Fruit fly (Drosophila melanogaster): ENCODE results near the gene CG4025.

CG4025 gene

DNA sequence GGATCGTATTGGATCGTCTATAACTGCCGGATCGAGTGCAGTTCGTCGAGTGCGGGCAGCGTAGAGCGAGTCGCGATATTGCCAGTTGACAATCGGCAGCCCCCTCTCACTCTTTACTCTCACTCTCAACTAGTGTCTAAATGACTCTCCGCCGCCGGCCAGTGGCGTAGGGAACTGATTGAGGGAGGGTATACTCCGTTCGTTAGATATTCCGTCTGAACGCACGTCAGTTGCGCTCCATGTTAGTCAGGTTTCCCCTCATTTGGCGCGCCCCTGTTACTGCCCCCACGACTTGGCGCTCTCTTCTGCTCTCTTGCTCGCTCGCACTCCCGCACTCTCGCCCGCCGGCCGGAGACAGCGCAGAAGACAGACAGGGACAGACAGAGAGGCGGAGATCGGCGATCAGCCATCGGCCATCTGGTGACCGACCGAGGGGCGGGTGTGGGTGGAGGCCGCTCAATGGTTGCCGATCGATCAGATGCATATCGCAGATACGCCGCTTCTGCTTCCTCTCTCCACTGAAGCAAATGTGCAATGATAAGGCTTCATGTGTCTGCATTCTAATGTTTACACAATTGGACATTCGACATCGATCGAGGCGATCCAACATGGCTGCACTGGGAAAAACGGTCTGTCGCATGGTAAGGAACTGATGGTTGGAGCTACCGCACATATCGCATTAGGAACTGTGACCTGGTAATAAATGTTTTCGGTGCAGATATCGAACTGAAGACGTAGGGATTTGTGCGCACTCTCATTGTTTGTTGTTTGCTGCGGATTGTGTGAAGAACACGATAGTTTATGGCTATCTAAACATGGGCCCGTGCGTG lies 26.5 kb upstream of the CG4025 start, which contains the start of gene moody:
moody (minus strand) TSS at position 51 of the 830 bp plus-strand sequence.
- peak; percentile 98 for TF ChIP-seq CG17801 (GFP tag; optimal IDR thresholded peaks at IDR 0.05; ENCODE audit: partially characterized antibody)

- no peak for TF ChIP-seq CG17801 (GFP tag; optimal IDR thresholded peaks at IDR 0.05; ENCODE audit: partially characterized antibody)
These were observed 15.6 kb upstream of the CG4025 start for dm6 chrX:2061119-2061518.

- no peak for TF ChIP-seq CG17801 (GFP tag; optimal IDR thresholded peaks at IDR 0.05; ENCODE audit: partially characterized antibody)
These were observed 14.9 kb upstream of the CG4025 start, which contains the start of gene Sik2 for dm6 chrX:2061849-2062248. TSS of gene Sik2 (minus strand) at chrX:2061915.

DNA sequence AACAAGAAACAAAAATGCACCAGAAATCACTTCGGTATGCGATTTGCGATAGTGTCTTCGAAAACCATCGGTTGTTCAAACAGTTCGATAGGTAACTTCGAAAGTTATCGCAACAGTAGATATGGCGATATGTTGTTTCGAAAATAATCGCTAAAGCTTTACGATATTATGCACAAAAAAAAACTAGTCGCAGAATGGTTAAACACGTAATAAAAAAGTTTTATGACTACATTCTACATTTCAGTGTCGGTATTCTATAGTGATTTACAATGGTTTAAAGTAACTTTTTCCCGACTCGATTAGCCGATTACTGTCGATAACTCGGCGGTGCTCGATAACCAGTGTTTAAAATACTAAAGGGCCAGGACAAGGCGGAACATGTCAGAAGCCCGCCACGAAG lies 11.7 kb upstream of the CG4025 start, which contains the start of gene CG4281:
CG4281 (minus strand) TSS at position 70 of the 400 bp plus-strand sequence.
- TF ChIP-seq CG17801 (GFP tag; optimal IDR thresholded peaks at IDR 0.05; ENCODE audit: partially characterized antibody) = peak; percentile 59

DNA sequence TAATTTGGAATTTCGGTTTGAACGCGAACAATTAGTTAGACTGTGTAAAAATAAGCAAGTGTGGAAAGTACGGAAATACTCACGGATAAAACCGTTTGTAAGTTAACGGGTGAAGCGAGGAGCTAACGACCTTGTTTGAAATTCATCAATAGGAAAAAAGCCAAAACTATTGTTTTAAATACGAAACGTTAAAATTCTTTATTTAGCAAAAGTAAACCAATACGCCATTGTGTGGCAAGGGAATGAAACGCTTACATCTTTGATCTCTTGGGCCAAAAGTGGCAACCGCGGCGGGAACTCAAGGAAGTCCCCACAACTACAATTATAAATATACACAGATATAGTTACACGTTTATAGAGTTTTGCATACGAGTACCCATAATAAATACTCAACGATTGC lies 10.5 kb upstream of the CG4025 start, which contains the start of gene CG14054:
CG14054 (minus strand) TSS at position 101 of the 400 bp plus-strand sequence.
- no peak for TF ChIP-seq CG17801 (GFP tag; optimal IDR thresholded peaks at IDR 0.05; ENCODE audit: partially characterized antibody)

DNA sequence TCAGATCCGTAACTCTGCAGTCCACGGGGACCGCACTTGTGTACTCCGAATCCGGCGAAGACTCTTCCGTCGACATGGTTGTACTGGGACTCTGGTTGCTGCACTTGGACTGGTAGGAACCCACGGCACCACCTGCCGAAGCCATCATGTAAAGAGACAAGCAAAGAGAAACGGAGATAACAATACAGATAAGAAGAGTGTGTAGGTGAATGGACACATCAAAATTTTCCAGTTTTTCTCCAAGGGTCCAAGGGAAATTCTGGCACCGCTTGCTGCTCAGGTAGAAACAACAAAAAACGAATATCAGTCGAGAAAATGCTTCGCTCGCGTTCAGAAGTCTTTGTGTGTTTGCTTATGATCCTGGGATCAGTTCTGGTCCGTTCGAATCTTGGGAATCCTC lies 8.5 kb upstream of the CG4025 start, which contains the start of gene CG4194:
CG4194 (plus strand) TSS at position 301 of the 400 bp plus-strand sequence.
- no peak for TF ChIP-seq CG17801 (GFP tag; optimal IDR thresholded peaks at IDR 0.05; ENCODE audit: partially characterized antibody)

DNA sequence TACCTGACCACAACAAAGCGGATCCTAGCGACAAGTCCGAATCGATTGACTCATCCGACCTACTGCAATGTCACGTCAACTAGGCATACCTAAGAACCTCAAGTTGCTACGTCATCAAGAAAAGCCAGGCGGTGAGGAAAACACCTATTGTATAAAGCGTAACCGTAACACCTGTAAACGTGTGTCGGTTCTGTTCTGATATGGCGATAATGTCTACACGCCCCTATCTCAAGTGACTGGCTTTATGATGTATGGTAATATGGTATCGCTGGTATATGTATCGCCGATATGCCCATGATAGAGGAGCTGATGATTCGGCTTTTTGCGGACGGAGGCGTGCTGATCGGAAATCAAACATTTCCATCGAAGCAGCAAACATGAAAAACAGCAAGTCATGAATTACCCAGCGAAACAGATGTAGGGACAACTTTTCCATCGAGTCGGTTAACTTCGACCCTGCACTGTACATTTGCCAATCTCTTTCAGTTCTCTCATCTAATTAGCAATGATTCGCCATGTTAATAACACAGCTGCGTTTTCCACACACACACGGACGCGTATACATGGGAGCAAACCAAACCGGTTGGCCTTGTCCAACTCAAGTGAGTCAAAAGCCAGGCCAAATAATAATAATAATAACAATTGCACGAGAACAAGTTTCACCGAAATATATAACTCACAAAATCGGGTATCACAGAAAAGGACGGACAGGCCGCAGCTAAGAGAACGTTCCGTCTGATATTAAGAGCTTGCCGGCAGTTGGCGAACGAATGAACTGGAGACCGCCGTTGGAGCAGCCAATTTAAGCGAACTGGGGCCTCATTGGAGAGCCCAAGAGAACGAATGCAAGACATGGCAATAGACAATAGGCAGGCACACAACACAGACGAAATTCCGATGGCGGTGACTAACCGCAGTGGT lies 6.7 kb upstream of the CG4025 start:
- peak; percentile 22 for TF ChIP-seq CG17801 (GFP tag; optimal IDR thresholded peaks at IDR 0.05; ENCODE audit: partially characterized antibody)

- peak; percentile 72 for TF ChIP-seq CG17801 (GFP tag; optimal IDR thresholded peaks at IDR 0.05; ENCODE audit: partially characterized antibody)
These were observed 6.1 kb upstream of the CG4025 start for dm6 chrX:2070708-2071063.

DNA sequence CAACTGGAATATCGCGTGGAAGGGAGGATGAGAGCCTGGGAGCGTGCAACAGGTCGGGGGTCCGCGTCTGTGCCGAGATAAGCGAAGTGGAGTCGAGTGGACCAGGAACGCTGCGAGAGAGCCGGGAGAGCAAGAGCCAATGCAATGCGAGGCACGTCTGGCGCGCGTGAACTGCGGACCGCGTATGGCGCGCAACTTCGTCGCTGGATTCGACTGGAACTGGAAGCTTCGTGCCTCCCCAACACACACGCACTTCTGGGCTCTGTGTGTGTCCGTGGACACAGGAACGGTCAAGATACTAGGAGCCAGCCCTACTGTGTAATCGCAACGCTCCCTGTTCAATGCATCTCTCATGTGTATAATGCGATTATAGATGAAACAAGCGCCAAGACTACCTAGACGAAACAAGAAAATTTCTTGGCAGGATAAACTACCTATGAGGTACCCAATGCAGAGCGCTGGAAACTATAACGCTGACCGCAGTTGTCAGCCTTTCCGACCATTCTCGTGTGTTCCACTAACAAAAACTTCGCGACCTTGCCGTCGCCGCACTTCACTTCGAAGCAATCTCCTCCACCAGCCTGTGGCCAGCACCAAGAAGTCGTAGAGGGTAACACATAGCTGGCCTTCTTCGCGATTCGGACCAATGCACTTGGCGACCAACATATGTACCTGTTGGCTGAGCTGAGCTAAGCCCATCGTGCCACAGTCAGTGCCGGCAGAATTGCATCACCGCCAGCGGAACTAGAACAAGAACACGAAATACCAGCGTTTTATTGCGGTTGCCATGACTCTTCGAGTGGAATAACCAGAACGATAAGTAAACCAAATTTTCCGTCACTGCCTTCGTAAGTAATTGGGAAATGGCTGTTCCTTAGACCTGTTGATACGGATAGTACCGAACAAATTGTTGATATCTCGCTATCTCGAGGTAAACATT lies 4.6 kb upstream of the CG4025 start, which contains the start of gene Rtca:
Rtca (plus strand) TSS at position 536 of the 940 bp plus-strand sequence.
- no peak for TF ChIP-seq CG17801 (GFP tag; optimal IDR thresholded peaks at IDR 0.05; ENCODE audit: partially characterized antibody)

- peak; percentile 55 for TF ChIP-seq CG17801 (GFP tag; optimal IDR thresholded peaks at IDR 0.05; ENCODE audit: partially characterized antibody)
These were observed 3.4 kb upstream of the CG4025 start, which contains the start of gene CG4199 for dm6 chrX:2073325-2073724. TSS of gene CG4199 (minus strand) at chrX:2073483.

DNA sequence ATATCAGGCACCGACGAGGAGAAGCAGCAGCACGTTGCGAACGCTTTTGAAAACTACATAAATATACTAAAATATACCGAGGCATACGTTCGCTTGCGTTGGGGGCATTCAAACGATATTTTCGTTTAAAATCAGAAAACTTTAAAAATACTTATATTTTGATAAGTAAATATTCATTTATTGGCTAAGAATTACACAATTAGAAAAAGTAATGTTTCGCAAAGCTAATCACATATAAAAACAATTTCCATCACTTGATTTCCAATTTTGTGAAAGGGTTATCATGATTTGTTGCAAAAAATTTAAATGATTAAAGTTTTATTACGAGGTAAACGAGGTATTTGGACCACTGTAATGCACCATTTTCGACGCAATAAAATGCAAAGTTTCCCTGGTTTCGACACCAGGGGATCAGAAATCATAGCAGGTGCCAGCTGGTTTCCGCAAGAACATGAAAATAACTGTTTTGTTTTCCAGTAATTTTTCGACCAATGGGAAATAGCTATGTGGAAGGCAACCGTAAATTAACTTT lies 854 bp upstream of the CG4025 start, which contains the start of gene CG4045:
CG4045 (minus strand) TSS at position 55 of the 532 bp plus-strand sequence.
- TF ChIP-seq CG17801 (GFP tag; optimal IDR thresholded peaks at IDR 0.05; ENCODE audit: partially characterized antibody) = peak; percentile 77

DNA sequence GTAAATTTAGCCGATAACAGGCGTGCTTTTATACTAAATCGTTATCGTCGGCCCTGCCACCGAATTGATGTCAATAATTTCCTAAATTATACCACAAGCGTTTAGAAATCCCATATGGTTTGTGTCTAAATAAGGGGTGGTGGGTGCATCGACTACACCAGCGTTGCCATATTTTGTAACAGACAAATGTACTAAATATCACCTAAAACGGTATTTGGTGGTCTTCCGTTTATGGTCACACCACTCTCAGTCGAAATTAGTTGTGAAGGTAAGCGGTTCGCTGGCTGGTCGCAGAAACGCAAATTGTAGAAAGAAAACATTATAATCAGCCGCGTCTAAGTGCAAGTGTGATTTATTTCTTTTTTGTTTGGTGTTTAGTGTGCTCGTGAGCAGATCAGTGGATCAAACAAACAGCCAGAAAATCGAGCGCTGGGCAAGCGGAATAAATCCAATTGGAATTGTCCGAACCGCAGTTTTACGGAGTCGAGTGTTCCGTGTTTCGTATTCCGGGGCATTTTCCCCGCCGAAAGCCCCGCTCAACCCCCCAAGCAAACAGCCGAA lies 3.7 kb downstream of the CG4025 start, which contains the start of the genes CG16903 and Unc-76:
CG16903 (minus strand) TSS at position 39 of the 561 bp plus-strand sequence.
Unc-76 (plus strand) TSS at position 244 of the 561 bp plus-strand sequence.
- peak; percentile 88 for TF ChIP-seq CG17801 (GFP tag; optimal IDR thresholded peaks at IDR 0.05; ENCODE audit: partially characterized antibody)

DNA sequence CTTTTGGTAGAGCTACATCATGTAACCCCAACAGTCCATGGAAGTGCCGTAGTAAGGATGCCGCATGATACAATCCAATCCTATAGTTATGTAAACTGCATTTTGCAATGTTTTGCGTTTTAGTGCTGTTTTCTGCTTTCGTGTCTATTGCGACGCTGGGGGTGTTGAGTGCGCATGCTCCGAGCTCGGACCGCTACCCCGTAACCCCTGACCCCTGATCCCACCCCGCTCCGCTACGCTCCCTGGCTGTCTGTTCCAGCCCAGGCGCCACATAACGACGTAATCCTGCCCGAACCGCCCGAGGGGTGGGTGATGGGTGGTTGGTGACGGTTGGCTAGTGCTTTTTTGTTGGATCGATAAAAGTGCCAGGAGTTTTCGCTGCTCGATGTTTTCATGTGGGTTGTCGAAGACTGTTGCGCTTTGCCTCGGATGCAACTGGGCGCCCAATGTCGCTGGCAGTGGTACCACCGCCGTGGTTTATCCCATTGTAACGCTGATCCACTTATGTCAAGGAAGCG lies 5.1 kb downstream of the CG4025 start:
- TF ChIP-seq CG17801 (GFP tag; optimal IDR thresholded peaks at IDR 0.05; ENCODE audit: partially characterized antibody) = no peak

Measured in ovary, adult (tissue).